Fruit fly (Drosophila melanogaster) whole organism, prepupa: ENCODE results near the gene CG32428.

Source experiments
- CG15336 ChIP-seq: fragments of 200-800 bp; sonication (Bioruptor generic); IDR thresholded peaks from 2 replicates; pipeline ENCODE4 v1.3.6; 2022; ENCODE audit warnings: missing biosample characterization, missing genetic modification characterization
- CG7368 ChIP-seq: fragments of 200-800 bp; sonication (Bioruptor generic); optimal IDR thresholded peaks from 3 replicates; lab custom pipeline; 2016; ENCODE audit warnings: missing biosample characterization, missing genetic modification characterization
- fd59A ChIP-seq: fragments of 200-800 bp; sonication (Bioruptor generic); optimal IDR thresholded peaks from 2 replicates; lab custom pipeline; 2017; ENCODE audit warnings: missing biosample characterization, mild to moderate bottlenecking, missing genetic modification characterization, missing genetic modification reagents
- topi ChIP-seq: fragments of 200-800 bp; sonication (Bioruptor generic); optimal IDR thresholded peaks from 3 replicates; lab custom pipeline; 2016; ENCODE audit warnings: missing biosample characterization, missing genetic modification characterization
- vri ChIP-seq: fragments of 200-800 bp; sonication (Bioruptor generic); optimal IDR thresholded peaks from 3 replicates; lab custom pipeline; 2016; ENCODE audit warnings: missing biosample characterization, mild to moderate bottlenecking, missing genetic modification characterization

- TF ChIP-seq topi (GFP tag; lab: Kevin White, UChicago), result no peak
- TF ChIP-seq vri (GFP tag; lab: Kevin White, UChicago), result no peak
- no peak for TF ChIP-seq CG15336 (GFP tag; lab: Robert Waterston, UW)
- TF ChIP-seq fd59A (GFP tag; lab: Kevin White, UChicago), result no peak
- TF ChIP-seq CG7368 (GFP tag; lab: Kevin White, UChicago), result no peak
Measured at dm6 chr3L:20432297-20432696, 41.2 kb downstream of the CG32428 start, which contains the start of the genes Las and Psn.
